Fruit fly (Drosophila melanogaster) whole organism, embryonic: ENCODE results near the gene CG1463.

Experiments
- B-H2 ChIP-seq: fragments of 200-800 bp; sonication (Bioruptor generic); optimal IDR thresholded peaks from 2 replicates; lab custom pipeline; 2018; ENCODE audit warnings: missing biosample characterization, mild to moderate bottlenecking, missing genetic modification characterization
- CG11085 ChIP-seq: fragments of 200-800 bp; sonication (Bioruptor generic); IDR thresholded peaks from 2 replicates; pipeline ENCODE4 v1.3.6; 2022; ENCODE audit warnings: missing biosample characterization, missing genetic modification characterization
- CG11398 ChIP-seq: fragments of 200-800 bp; sonication (Bioruptor generic); optimal IDR thresholded peaks from 2 replicates; lab custom pipeline; 2016; ENCODE audit warnings: missing biosample characterization, missing genetic modification characterization
- CG12104 ChIP-seq: fragments of 200-800 bp; sonication (Bioruptor generic); optimal IDR thresholded peaks from 3 replicates; lab custom pipeline; 2016; ENCODE audit warnings: missing biosample characterization, missing genetic modification characterization
- CG13287 ChIP-seq: fragments of 200-800 bp; sonication (Bioruptor generic); IDR thresholded peaks from 2 replicates; pipeline ENCODE4 v1.3.6; 2022; ENCODE audit warnings: missing biosample characterization, missing genetic modification characterization; ENCODE audit not compliant: partially characterized antibody
- CG14014 ChIP-seq: fragments of 200-800 bp; sonication (Bioruptor generic); IDR thresholded peaks from 2 replicates; pipeline ENCODE4 v1.3.6; 2022; ENCODE audit warnings: missing biosample characterization, missing genetic modification characterization
- CG15269 ChIP-seq: fragments of 200-800 bp; sonication (Bioruptor generic); optimal IDR thresholded peaks from 2 replicates; lab custom pipeline; 2018; ENCODE audit warnings: missing biosample characterization, mild to moderate bottlenecking, missing genetic modification characterization, moderate library complexity
- CG2889 ChIP-seq: fragments of 200-800 bp; sonication (Bioruptor generic); IDR thresholded peaks from 3 replicates; pipeline ENCODE4 v1.3.6; 2022; ENCODE audit warnings: missing biosample characterization, missing genetic modification characterization
- CG3065 ChIP-seq: fragments of 200-800 bp; sonication (Bioruptor generic); optimal IDR thresholded peaks from 2 replicates; lab custom pipeline; 2016; ENCODE audit warnings: missing biosample characterization, missing genetic modification characterization
- CG3163 ChIP-seq: fragments of 200-800 bp; sonication (Bioruptor generic); optimal IDR thresholded peaks from 3 replicates; lab custom pipeline; 2016; ENCODE audit warnings: missing biosample characterization, missing genetic modification characterization
- CG34376 ChIP-seq: fragments of 200-800 bp; sonication (Bioruptor generic); optimal IDR thresholded peaks from 2 replicates; lab custom pipeline; 2018; ENCODE audit warnings: missing biosample characterization, mild to moderate bottlenecking, missing genetic modification characterization
- CG34422 ChIP-seq: fragments of 200-800 bp; sonication (Bioruptor generic); IDR thresholded peaks from 3 replicates; pipeline ENCODE4 v1.3.6; 2022; ENCODE audit warnings: missing biosample characterization, missing genetic modification characterization
- CG3838 ChIP-seq: fragments of 200-800 bp; sonication (Bioruptor generic); optimal IDR thresholded peaks from 3 replicates; lab custom pipeline; 2016; ENCODE audit warnings: missing biosample characterization, missing genetic modification characterization
- CG6272 ChIP-seq: fragments of 200-800 bp; sonication (Bioruptor generic); IDR thresholded peaks from 2 replicates; pipeline ENCODE4 v1.3.6; 2022; ENCODE audit warnings: missing biosample characterization, missing genetic modification characterization
- CG7372 ChIP-seq: fragments of 200-800 bp; sonication (Bioruptor generic); IDR thresholded peaks from 2 replicates; pipeline ENCODE4 v1.3.6; 2022; ENCODE audit warnings: missing biosample characterization, missing genetic modification characterization
- CG7745 ChIP-seq: fragments of 200-800 bp; sonication (Bioruptor generic); optimal IDR thresholded peaks from 2 replicates; lab custom pipeline; 2018; ENCODE audit warnings: missing biosample characterization, mild to moderate bottlenecking, missing genetic modification characterization, moderate library complexity
- CG8281 ChIP-seq: fragments of 200-800 bp; sonication (Bioruptor generic); optimal IDR thresholded peaks from 2 replicates; lab custom pipeline; 2018; ENCODE audit warnings: missing biosample characterization, mild to moderate bottlenecking, missing genetic modification characterization, moderate library complexity
- Camta ChIP-seq: fragments of 200-800 bp; sonication (Bioruptor generic); optimal IDR thresholded peaks from 2 replicates; lab custom pipeline; 2016; ENCODE audit warnings: missing biosample characterization, missing genetic modification characterization
- Dp ChIP-seq: fragments of 200-800 bp; sonication (Bioruptor generic); optimal IDR thresholded peaks from 2 replicates; lab custom pipeline; 2018; ENCODE audit warnings: missing biosample characterization, mild to moderate bottlenecking, missing genetic modification characterization, moderate library complexity
- Drgx ChIP-seq: fragments of 200-800 bp; sonication (Bioruptor generic); IDR thresholded peaks from 2 replicates; pipeline ENCODE4 v1.3.6; 2022; ENCODE audit warnings: missing biosample characterization, missing genetic modification characterization
- Ets97D ChIP-seq: fragments of 200-800 bp; sonication (Bioruptor generic); optimal IDR thresholded peaks from 3 replicates; lab custom pipeline; 2016; ENCODE audit warnings: missing biosample characterization, missing genetic modification characterization
- Gsc ChIP-seq: fragments of 200-800 bp; sonication (Bioruptor generic); IDR thresholded peaks from 2 replicates; pipeline ENCODE4 v1.3.6; 2022; ENCODE audit warnings: missing biosample characterization, missing genetic modification characterization
- HmgZ ChIP-seq: fragments of 200-800 bp; sonication (Bioruptor generic); optimal IDR thresholded peaks from 2 replicates; lab custom pipeline; 2018; ENCODE audit warnings: missing biosample characterization, mild to moderate bottlenecking, missing genetic modification characterization
- Hr3 ChIP-seq: fragments of 200-800 bp; sonication (Bioruptor generic); optimal IDR thresholded peaks from 3 replicates; lab custom pipeline; 2016; ENCODE audit warnings: missing biosample characterization, missing genetic modification characterization
- Hr51 ChIP-seq, 2 experiments: fragments of 200-800 bp; sonication (Bioruptor generic); optimal IDR thresholded peaks; 2 replicates in 1 of 2; 3 replicates in 1 of 2; lab custom pipeline; 2016 to 2018; ENCODE audit warnings: missing biosample characterization in 2 of 2, missing genetic modification characterization in 2 of 2, mild to moderate bottlenecking in 1 of 2, moderate library complexity in 1 of 2
- Nf-YB ChIP-seq: fragments of 200-800 bp; sonication (Bioruptor generic); optimal IDR thresholded peaks from 3 replicates; lab custom pipeline; 2019; ENCODE audit warnings: missing biosample characterization, mild to moderate bottlenecking, missing genetic modification characterization, moderate library complexity
- Nf-YC ChIP-seq: fragments of 200-800 bp; optimal IDR thresholded peaks from 3 replicates; lab custom pipeline; 2019; ENCODE audit warnings: missing biosample characterization, mild to moderate bottlenecking, missing genetic modification characterization, moderate library complexity
- Sin3A ChIP-seq: fragments of >200 bp; optimal IDR thresholded peaks from 2 replicates; lab custom pipeline; 2018
- Trl ChIP-seq, 3 experiments: fragments of >200 bp in 2 of 3; fragments of 200-800 bp in 1 of 3; sonication (Bioruptor generic) in 1 of 3; optimal IDR thresholded peaks; 2 replicates in 1 of 3; 3 replicates in 2 of 3; lab custom pipeline; 2016 to 2017; ENCODE audit warnings: missing biosample characterization in 1 of 3, missing genetic modification characterization in 1 of 3
- Xbp1 ChIP-seq: fragments of 200-800 bp; sonication (Bioruptor generic); optimal IDR thresholded peaks from 3 replicates; lab custom pipeline; 2016; ENCODE audit warnings: missing biosample characterization, mild to moderate bottlenecking, missing genetic modification characterization
- abd-A ChIP-seq: fragments of 200-800 bp; sonication (Bioruptor generic); optimal IDR thresholded peaks from 3 replicates; lab custom pipeline; 2019; ENCODE audit warnings: missing biosample characterization, mild to moderate bottlenecking, missing genetic modification characterization, moderate library complexity
- br ChIP-seq: fragments of >200 bp; optimal IDR thresholded peaks from 2 replicates; lab custom pipeline; 2017
- btn ChIP-seq: fragments of 200-800 bp; sonication (Bioruptor generic); optimal IDR thresholded peaks from 2 replicates; lab custom pipeline; 2016; ENCODE audit warnings: missing biosample characterization, missing genetic modification characterization
- cas ChIP-seq: fragments of 200-800 bp; sonication (Bioruptor generic); IDR thresholded peaks from 2 replicates; pipeline ENCODE4 v1.3.6; 2022; ENCODE audit warnings: missing biosample characterization, missing genetic modification characterization
- chinmo ChIP-seq: fragments of 200-800 bp; sonication (Bioruptor generic); IDR thresholded peaks from 4 replicates; pipeline ENCODE4 v1.3.6; 2022; ENCODE audit warnings: missing biosample characterization, missing genetic modification characterization; ENCODE audit not compliant: partially characterized antibody
- danr ChIP-seq: fragments of 200-800 bp; sonication (Bioruptor generic); IDR thresholded peaks from 2 replicates; pipeline ENCODE4 v1.3.6; 2022; ENCODE audit warnings: missing biosample characterization, missing genetic modification characterization
- emc ChIP-seq: fragments of 200-800 bp; sonication (Bioruptor generic); optimal IDR thresholded peaks from 2 replicates; lab custom pipeline; 2016; ENCODE audit warnings: missing biosample characterization, missing genetic modification characterization
- fd96Cb ChIP-seq: fragments of 200-800 bp; sonication (Bioruptor generic); optimal IDR thresholded peaks from 2 replicates; lab custom pipeline; 2018; ENCODE audit warnings: missing biosample characterization, mild to moderate bottlenecking, missing genetic modification characterization, moderate library complexity
- ftz-f1 ChIP-seq: fragments of 200-800 bp; sonication (Bioruptor generic); optimal IDR thresholded peaks from 2 replicates; lab custom pipeline; 2016; ENCODE audit warnings: missing biosample characterization, missing genetic modification characterization
- gcm2 ChIP-seq: fragments of 200-800 bp; sonication (Bioruptor generic); optimal IDR thresholded peaks from 2 replicates; lab custom pipeline; 2016; ENCODE audit warnings: missing biosample characterization, missing genetic modification characterization
- inv ChIP-seq: fragments of 200-800 bp; sonication (Bioruptor generic); IDR thresholded peaks from 2 replicates; pipeline ENCODE4 v1.3.6; 2022; ENCODE audit warnings: missing biosample characterization, missing genetic modification characterization; ENCODE audit not compliant: partially characterized antibody
- kah ChIP-seq: fragments of 200-800 bp; sonication (Bioruptor generic); optimal IDR thresholded peaks from 2 replicates; lab custom pipeline; 2018; ENCODE audit warnings: missing biosample characterization, mild to moderate bottlenecking, missing genetic modification characterization
- nau ChIP-seq: fragments of 200-800 bp; sonication (Bioruptor generic); optimal IDR thresholded peaks from 3 replicates; lab custom pipeline; 2017; ENCODE audit warnings: missing biosample characterization, mild to moderate bottlenecking, missing genetic modification characterization, missing genetic modification reagents
- org-1 ChIP-seq: fragments of 200-800 bp; sonication (Bioruptor generic); optimal IDR thresholded peaks from 2 replicates; lab custom pipeline; 2017; ENCODE audit warnings: missing biosample characterization, missing genetic modification characterization
- p53 ChIP-seq: fragments of 200-800 bp; sonication (Bioruptor generic); optimal IDR thresholded peaks from 2 replicates; lab custom pipeline; 2016; ENCODE audit warnings: missing biosample characterization, missing genetic modification characterization
- psq ChIP-seq: fragments of 200-800 bp; sonication (Bioruptor generic); optimal IDR thresholded peaks from 2 replicates; lab custom pipeline; 2017; ENCODE audit warnings: missing biosample characterization, missing genetic modification characterization
- repo ChIP-seq: fragments of 200-800 bp; sonication (Bioruptor generic); optimal IDR thresholded peaks from 2 replicates; lab custom pipeline; 2016; ENCODE audit warnings: missing biosample characterization, missing genetic modification characterization
- schlank ChIP-seq: fragments of 200-800 bp; sonication (Bioruptor generic); optimal IDR thresholded peaks from 2 replicates; lab custom pipeline; 2018; ENCODE audit warnings: missing biosample characterization, mild to moderate bottlenecking, missing genetic modification characterization
- sd ChIP-seq: fragments of 200-800 bp; sonication (Bioruptor generic); optimal IDR thresholded peaks from 3 replicates; lab custom pipeline; 2018; ENCODE audit warnings: missing biosample characterization, mild to moderate bottlenecking, missing genetic modification characterization, moderate library complexity
- sens ChIP-seq: fragments of 200-800 bp; sonication (Bioruptor generic); peaks from one replicate; lab custom pipeline; 2016; ENCODE audit warnings: missing biosample characterization, missing genetic modification characterization
- sim ChIP-seq: fragments of 200-800 bp; sonication (Bioruptor generic); IDR thresholded peaks from 2 replicates; pipeline ENCODE4 v1.3.6; 2022; ENCODE audit warnings: missing biosample characterization, missing genetic modification characterization
- zfh2 ChIP-seq: fragments of 200-800 bp; sonication (Bioruptor generic); optimal IDR thresholded peaks from 2 replicates; lab custom pipeline; 2016; ENCODE audit warnings: missing biosample characterization, missing genetic modification characterization

CG1463 gene

DNA sequence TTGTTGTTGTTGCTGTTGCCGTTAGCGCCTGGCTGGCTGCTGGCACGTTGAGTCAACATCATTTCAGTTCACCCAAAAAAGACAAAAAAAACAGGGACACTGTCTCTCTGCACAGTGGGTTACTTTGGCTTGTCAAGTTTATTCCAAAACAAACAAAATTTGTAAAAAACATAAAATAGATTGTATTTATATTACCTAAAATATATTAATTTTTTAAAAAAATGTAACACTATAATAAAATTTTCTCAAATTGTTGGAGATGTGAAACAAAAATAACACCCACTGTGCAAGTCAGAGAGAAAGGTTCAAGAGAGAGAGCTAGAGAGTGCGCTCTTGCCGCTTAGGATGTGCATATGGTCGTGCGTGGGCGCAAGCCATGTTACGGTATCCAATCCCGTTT is 43.8 kb downstream of the CG1463 start (continued):
- TF ChIP-seq schlank (tag; lab: Kevin White, UChicago) (peak; percentile 58), CG7372 (peak; percentile 65), Ets97D (GFP tag; lab: Kevin White, UChicago) (no peak), sd (peak; percentile 52), chinmo (GFP tag; lab: Robert Waterston, UW) (no peak), btn (GFP tag; lab: Kevin White, UChicago) (no peak), zfh2 (GFP tag; lab: Kevin White, UChicago) (no peak), CG11085 (GFP tag; lab: Robert Waterston, UW) (peak; percentile 59; the same call in 1 of the 2 replicates), CG3838 (GFP tag; lab: Kevin White, UChicago) (no peak), gcm2 (no peak), B-H2 (GFP tag; lab: Kevin White, UChicago) (peak; percentile 93), repo (GFP tag; lab: Kevin White, UChicago) (no peak), Sin3A (lab: Kevin White, UChicago) (no peak), abd-A (tag; lab: Kevin White, UChicago) (peak; percentile 51), Nf-YB (GFP tag; lab: Kevin White, UChicago) (peak; percentile 60), emc (no peak), ftz-f1 (no peak), danr (peak; percentile 23; the same call in 1 of the 2 replicates), Gsc (GFP tag; lab: Robert Waterston, UW) (0 out of 2 replicates have a peak, but pooled peaks have one; percentile 14), CG3065 (GFP tag; lab: Kevin White, UChicago) (no peak), nau (GFP tag; lab: Kevin White, UChicago) (peak; percentile 45), HmgZ (tag; lab: Kevin White, UChicago) (peak; percentile 78), kah (peak; percentile 65), Xbp1 (GFP tag; lab: Kevin White, UChicago) (peak; percentile 57), fd96Cb (peak; percentile 72), CG6272 (peak; percentile 53), inv (GFP tag; lab: Robert Waterston, UW) (no peak), sens (no peak), CG34422 (GFP tag; lab: Robert Waterston, UW) (peak; percentile 68), p53 (no peak), CG14014 (GFP tag; lab: Robert Waterston, UW) (peak; percentile 89), CG12104 (GFP tag; lab: Kevin White, UChicago) (peak; percentile 55), br (no peak), CG15269 (tag; lab: Kevin White, UChicago) (peak; percentile 91), CG34376 (peak; percentile 81), CG11398 (GFP tag; lab: Kevin White, UChicago) (no peak), Dp (no peak), CG7745 (tag; lab: Kevin White, UChicago) (no peak), Drgx (GFP tag; lab: Robert Waterston, UW) (peak; percentile 83), sim (GFP tag; lab: Robert Waterston, UW) (0 out of 2 replicates have a peak, but pooled peaks have one; percentile 37), CG8281 (tag; lab: Kevin White, UChicago) (peak; percentile 57), CG3163 (GFP tag; lab: Kevin White, UChicago) (no peak), Hr51 (GFP tag; optimal IDR thresholded peaks at IDR 0.05; lab: Kevin White, UChicago) (peak in 1 of 2 experiments; percentile 86), Camta (GFP tag; lab: Kevin White, UChicago) (no peak), Trl (optimal IDR thresholded peaks at IDR 0.05; lab: Kevin White, UChicago) (peak in 1 of 2 experiments; percentile 17), Trl (GFP tag; optimal IDR thresholded peaks at IDR 0.05; lab: Kevin White, UChicago) (no peak), Hr3 (GFP tag; lab: Kevin White, UChicago) (peak; percentile 64), CG13287 (GFP tag; lab: Robert Waterston, UW) (no peak), cas (GFP tag; lab: Robert Waterston, UW) (peak; percentile 71), org-1 (peak; percentile 70), psq (GFP tag; lab: Kevin White, UChicago) (no peak), Nf-YC (peak; percentile 79), CG2889 (peak; percentile 16; the same call in 1 of the 3 replicates)
